Worm (Caenorhabditis elegans): ENCODE results near the gene tag-280.

The tag-280 gene

DNA sequence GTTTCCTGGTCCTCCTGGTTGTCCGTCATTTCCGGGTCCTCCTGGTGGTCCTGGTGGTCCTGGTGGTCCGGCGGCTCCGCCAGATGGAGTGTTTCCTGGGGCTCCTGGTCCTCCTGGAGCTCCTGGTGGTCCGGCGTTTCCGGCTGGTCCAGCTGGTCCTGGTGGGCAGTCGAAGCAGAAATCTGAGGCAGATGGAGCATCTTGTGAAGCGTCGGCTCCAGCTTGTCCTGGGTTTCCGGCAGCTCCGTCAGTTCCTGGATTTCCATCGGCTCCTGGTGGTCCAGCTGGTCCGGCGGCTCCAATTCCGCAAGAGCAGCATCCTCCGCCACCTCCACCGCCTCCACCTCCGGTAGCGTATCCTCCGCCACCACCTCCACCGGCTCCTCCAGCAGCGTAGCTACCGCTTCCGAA is 33.6 kb downstream of the tag-280 start:
- TF ChIP-seq sox-4 (tag; optimal IDR thresholded peaks at IDR 0.05) (no peak), sox-2 (GFP tag; IDR thresholded peaks at IDR 0.05) (no peak), elt-2 (tag; optimal IDR thresholded peaks at IDR 0.05) (no peak), dve-1 (tag; optimal IDR thresholded peaks at IDR 0.05) (no peak), ceh-18 (tag; optimal IDR thresholded peaks at IDR 0.05) (no peak), pros-1 (tag; optimal IDR thresholded peaks at IDR 0.05) (no peak), ceh-22 (tag; optimal IDR thresholded peaks at IDR 0.05) (no peak), ref-2 (tag; optimal IDR thresholded peaks at IDR 0.05) (no peak), ceh-45 (GFP tag; IDR thresholded peaks at IDR 0.05) (no peak), fax-1 (tag; optimal IDR thresholded peaks at IDR 0.05) (no peak)

ce11 chrII:12494556-12495131 is 34.2 kb downstream of the tag-280 start, which contains the start of gene col-85:
Gene col-85, minus strand, starts transcription at chrII:12495095.
- peak; percentile 93 for TF ChIP-seq syd-9 (tag; optimal IDR thresholded peaks at IDR 0.05)
- peak; percentile 88 for TF ChIP-seq npax-4 (tag; optimal IDR thresholded peaks at IDR 0.05)
- TF ChIP-seq ceh-6 (GFP tag; optimal IDR thresholded peaks at IDR 0.05): peak; percentile 91
- peak; percentile 92 for TF ChIP-seq ceh-34 (tag; optimal IDR thresholded peaks at IDR 0.05)
- TF ChIP-seq ceh-9 (tag; optimal IDR thresholded peaks at IDR 0.05): peak; percentile 93
- TF ChIP-seq K02D7.2 (tag; optimal IDR thresholded peaks at IDR 0.05): peak; percentile 95
- peak; percentile 96 for TF ChIP-seq ceh-45 (GFP tag; IDR thresholded peaks at IDR 0.05)
- peak; percentile 93 for TF ChIP-seq che-1 (tag; optimal IDR thresholded peaks at IDR 0.05)
- TF ChIP-seq C08G9.2 (tag; optimal IDR thresholded peaks at IDR 0.05): peak; percentile 87
- peak; percentile 88 for TF ChIP-seq ceh-2 (tag; optimal IDR thresholded peaks at IDR 0.05)
- TF ChIP-seq unc-3 (GFP tag; conservative IDR thresholded peaks at IDR 0.05): peak; percentile 94
- peak; percentile 94 for TF ChIP-seq unc-3 (tag; optimal IDR thresholded peaks at IDR 0.05)
- TF ChIP-seq ceh-18 (tag; optimal IDR thresholded peaks at IDR 0.05): peak; percentile 86
- no peak for TF ChIP-seq pax-1 (tag; optimal IDR thresholded peaks at IDR 0.05)
- peak; percentile 95 for TF ChIP-seq fkh-6 (tag; optimal IDR thresholded peaks at IDR 0.05)
- peak; percentile 89 for TF ChIP-seq rnt-1 (tag; optimal IDR thresholded peaks at IDR 0.05)
- TF ChIP-seq hlh-15 (tag; optimal IDR thresholded peaks at IDR 0.05): peak; percentile 91
- TF ChIP-seq F13H6.1 (tag; optimal IDR thresholded peaks at IDR 0.05): peak; percentile 85
- TF ChIP-seq sox-2 (GFP tag; IDR thresholded peaks at IDR 0.05): peak; percentile 92
- peak; percentile 94 for TF ChIP-seq pha-2 (tag; optimal IDR thresholded peaks at IDR 0.05)
- TF ChIP-seq hlh-30 (tag; optimal IDR thresholded peaks at IDR 0.05; ENCODE audit: insufficient read depth): peak; percentile 46
- peak; percentile 90 for TF ChIP-seq C38D4.7 (GFP tag; optimal IDR thresholded peaks at IDR 0.05)
- TF ChIP-seq nfya-1 (tag; optimal IDR thresholded peaks at IDR 0.05): peak; percentile 84
- TF ChIP-seq ceh-30 (tag; optimal IDR thresholded peaks at IDR 0.05): peak; percentile 3
- peak; percentile 88 for TF ChIP-seq K09A11.1 (tag; optimal IDR thresholded peaks at IDR 0.05; ENCODE audit: insufficient read depth)
- peak; percentile 94 for TF ChIP-seq hlh-13 (GFP tag; optimal IDR thresholded peaks at IDR 0.05)
- TF ChIP-seq fkh-10 (GFP tag; optimal IDR thresholded peaks at IDR 0.05): peak; percentile 52
- peak; percentile 94 for TF ChIP-seq pat-9 (tag; optimal IDR thresholded peaks at IDR 0.05)
- peak; percentile 94 for TF ChIP-seq dmd-4 (tag; optimal IDR thresholded peaks at IDR 0.05; ENCODE audit: borderline replicate concordance)
- peak; percentile 93 for TF ChIP-seq madf-2 (tag; optimal IDR thresholded peaks at IDR 0.05)
- TF ChIP-seq pros-1 (tag; optimal IDR thresholded peaks at IDR 0.05): no peak
- no peak for TF ChIP-seq ama-1 (optimal IDR thresholded peaks at IDR 0.05)
- TF ChIP-seq elt-4 (tag; optimal IDR thresholded peaks at IDR 0.05): no peak
- TF ChIP-seq hlh-8 (tag; optimal IDR thresholded peaks at IDR 0.05): peak; percentile 90
- peak; percentile 86 for TF ChIP-seq ahr-1 (tag; optimal IDR thresholded peaks at IDR 0.05)
- TF ChIP-seq ceh-14 (tag; optimal IDR thresholded peaks at IDR 0.05): peak; percentile 96
- peak; percentile 96 for TF ChIP-seq elt-2 (tag; optimal IDR thresholded peaks at IDR 0.05)
- TF ChIP-seq mec-3 (tag; optimal IDR thresholded peaks at IDR 0.05; ENCODE audit: borderline replicate concordance): peak; percentile 75
- peak; percentile 86 for TF ChIP-seq pqm-1 (tag; optimal IDR thresholded peaks at IDR 0.05)
- peak; percentile 89 for TF ChIP-seq sdc-2 (tag; optimal IDR thresholded peaks at IDR 0.05)
- no peak for TF ChIP-seq pha-4 (tag; optimal IDR thresholded peaks at IDR 0.05)
- peak; percentile 98 for TF ChIP-seq gmeb-2 (tag; optimal IDR thresholded peaks at IDR 0.05)
- peak; percentile 92 for TF ChIP-seq ttx-3 (tag; optimal IDR thresholded peaks at IDR 0.05)
- peak; percentile 78 for TF ChIP-seq ets-4 (tag; optimal IDR thresholded peaks at IDR 0.05)
- TF ChIP-seq zip-5 (tag; optimal IDR thresholded peaks at IDR 0.05): peak; percentile 83
